Fruit fly (Drosophila melanogaster) Kc167 (cell line): ENCODE measurements around the gene Prosbeta6.

Experiments used
- Myc ChIP-seq: fragments of >200 bp; optimal IDR thresholded peaks from 2 replicates; lab custom pipeline; 2017; ENCODE audit warnings: missing external identifiers
- Sin3A ChIP-seq: fragments of >200 bp; optimal IDR thresholded peaks from 2 replicates; lab custom pipeline; 2018; ENCODE audit warnings: missing external identifiers
- h ChIP-seq: fragments of >200 bp; optimal IDR thresholded peaks from 3 replicates; lab custom pipeline; 2018; ENCODE audit warnings: missing external identifiers
- insv ChIP-seq: fragments of >200 bp; optimal IDR thresholded peaks from 3 replicates; lab custom pipeline; 2018; ENCODE audit warnings: missing external identifiers
- psq ChIP-seq: fragments of >200 bp; optimal IDR thresholded peaks from 2 replicates; lab custom pipeline; 2017; ENCODE audit warnings: missing external identifiers
- ttk ChIP-seq: sonication (Bioruptor generic); optimal IDR thresholded peaks from 2 replicates; lab custom pipeline; 2017; ENCODE audit warnings: missing external identifiers

The Prosbeta6 gene

DNA sequence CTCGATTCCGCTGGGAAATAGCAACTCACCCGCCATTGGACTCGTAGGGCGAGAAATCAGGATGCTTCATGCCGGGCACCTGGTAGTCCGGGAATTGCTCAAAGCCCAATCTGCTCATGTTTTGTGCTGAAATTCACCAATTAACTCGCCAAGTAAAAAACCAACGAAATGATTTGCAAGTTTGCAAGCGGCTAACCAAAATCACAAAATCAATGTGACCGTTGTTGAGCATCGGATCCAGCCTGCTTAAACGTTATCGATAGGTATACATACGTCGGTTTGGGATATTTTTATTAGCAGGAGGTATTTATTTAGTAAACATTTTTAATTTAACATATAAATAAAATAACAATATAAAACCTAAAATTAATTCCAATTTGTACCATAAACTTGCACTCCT is at the start of gene Prosbeta6:
Gene Prosbeta6 (minus strand): TSS at position 218 of the 400 bp plus-strand sequence.
- TF ChIP-seq Myc (lab: Kevin White, UChicago) (no peak), Sin3A (lab: Kevin White, UChicago) (no peak), insv (lab: Kevin White, UChicago) (no peak), h (lab: Kevin White, UChicago) (no peak), ttk (lab: Kevin White, UChicago) (no peak), psq (lab: Kevin White, UChicago) (no peak)

- TF ChIP-seq ttk (lab: Kevin White, UChicago) (no peak), Myc (lab: Kevin White, UChicago) (no peak), h (lab: Kevin White, UChicago) (no peak), Sin3A (lab: Kevin White, UChicago) (no peak), psq (lab: Kevin White, UChicago) (no peak), insv (lab: Kevin White, UChicago) (no peak)
Measured at dm6 chr3L:16659099-16659498, 48.9 kb upstream of the Prosbeta6 start.

dm6 chr3L:16657014-16657413 is 46.8 kb upstream of the Prosbeta6 start:
- TF ChIP-seq insv (lab: Kevin White, UChicago), result no peak
- no peak for TF ChIP-seq h (lab: Kevin White, UChicago)
- no peak for TF ChIP-seq psq (lab: Kevin White, UChicago)

DNA sequence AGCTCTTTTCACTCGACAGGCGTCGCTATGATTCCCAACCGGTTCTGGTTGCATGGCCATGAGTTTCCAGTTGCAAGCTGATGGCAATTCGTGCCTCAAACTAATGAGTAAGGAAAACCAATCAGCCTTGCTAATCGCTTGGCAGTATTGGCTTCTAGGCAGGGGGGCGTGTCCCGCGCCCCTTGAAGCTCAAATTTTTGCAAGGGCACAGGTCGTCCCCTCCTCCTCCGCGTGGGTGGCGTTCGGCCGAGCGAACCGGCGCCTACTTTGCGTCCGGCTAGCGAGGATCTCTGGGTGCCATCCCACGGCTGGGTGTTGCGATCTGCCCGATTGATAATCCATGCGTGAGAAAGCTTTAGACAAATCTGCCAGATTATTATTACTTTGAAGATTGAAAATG is 43.5 kb upstream of the Prosbeta6 start:
- TF ChIP-seq Sin3A (lab: Kevin White, UChicago) (no peak), ttk (lab: Kevin White, UChicago) (no peak), psq (lab: Kevin White, UChicago) (no peak), insv (lab: Kevin White, UChicago) (no peak), h (lab: Kevin White, UChicago) (no peak), Myc (lab: Kevin White, UChicago) (no peak)

dm6 chr3L:16652531-16652930 is 42.3 kb upstream of the Prosbeta6 start:
- TF ChIP-seq insv (lab: Kevin White, UChicago) (no peak), Sin3A (lab: Kevin White, UChicago) (no peak), ttk (lab: Kevin White, UChicago) (no peak), Myc (lab: Kevin White, UChicago) (no peak), h (lab: Kevin White, UChicago) (no peak), psq (lab: Kevin White, UChicago) (no peak)

DNA sequence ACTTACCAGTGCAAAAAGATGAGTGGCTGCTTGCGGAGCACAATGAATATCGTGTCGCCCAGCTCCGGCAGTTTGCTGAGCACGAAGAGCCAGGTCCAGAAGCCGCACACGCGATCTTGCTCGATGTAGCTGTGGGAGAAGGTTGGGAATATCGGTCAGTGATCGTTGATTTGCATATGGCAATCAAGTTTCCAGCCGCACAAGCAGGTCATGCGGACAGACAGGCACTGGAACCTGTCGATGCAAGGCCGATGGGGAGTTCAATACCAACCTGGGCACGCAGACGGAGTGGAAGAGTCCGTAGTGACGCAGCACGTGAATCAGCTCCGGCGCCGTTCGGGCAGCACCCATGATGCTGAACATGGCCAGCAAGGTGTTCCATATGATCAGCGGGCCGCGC is 40.9 kb upstream of the Prosbeta6 start:
- TF ChIP-seq Myc (lab: Kevin White, UChicago), result no peak
- no peak for TF ChIP-seq psq (lab: Kevin White, UChicago)
- TF ChIP-seq Sin3A (lab: Kevin White, UChicago), result no peak
- TF ChIP-seq ttk (lab: Kevin White, UChicago), result no peak
- TF ChIP-seq insv (lab: Kevin White, UChicago), result no peak
- TF ChIP-seq h (lab: Kevin White, UChicago), result no peak

- TF ChIP-seq Myc (lab: Kevin White, UChicago) (no peak), psq (lab: Kevin White, UChicago) (no peak), Sin3A (lab: Kevin White, UChicago) (no peak), h (lab: Kevin White, UChicago) (no peak), insv (lab: Kevin White, UChicago) (no peak), ttk (lab: Kevin White, UChicago) (no peak)
Measured at dm6 chr3L:16650078-16650477, 39.9 kb upstream of the Prosbeta6 start.

DNA sequence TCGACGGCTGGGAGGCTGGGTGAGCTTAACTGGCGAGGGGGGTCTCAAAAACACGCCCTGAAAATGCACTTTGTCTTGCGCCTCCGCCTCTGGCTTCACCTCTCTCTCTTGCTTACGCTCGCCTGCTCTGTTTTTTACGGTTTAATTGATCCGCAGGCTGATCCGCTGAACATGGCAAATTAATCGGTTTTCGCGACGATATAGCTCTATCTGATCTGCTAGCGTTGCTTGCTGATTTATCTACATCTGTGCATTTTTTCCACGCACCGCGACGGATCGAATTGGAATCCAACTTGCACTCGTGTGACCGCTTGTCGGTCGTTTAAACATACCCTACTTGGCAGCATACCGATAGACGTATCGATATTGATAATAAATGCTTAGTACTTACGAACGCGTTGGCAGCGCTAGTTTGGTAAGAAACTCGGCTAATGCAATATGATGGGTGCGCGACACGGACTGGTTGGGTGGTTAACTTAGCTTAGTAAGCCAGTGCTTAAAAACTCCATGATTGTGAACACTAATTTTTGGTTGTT is 37.4 kb upstream of the Prosbeta6 start, which contains the start of gene Abl:
Gene Abl (minus strand): TSS at position 305 of the 536 bp plus-strand sequence.
- TF ChIP-seq insv (lab: Kevin White, UChicago) (no peak), psq (lab: Kevin White, UChicago) (no peak), h (lab: Kevin White, UChicago) (no peak), ttk (lab: Kevin White, UChicago) (no peak), Myc (lab: Kevin White, UChicago) (no peak), Sin3A (lab: Kevin White, UChicago) (no peak)

DNA sequence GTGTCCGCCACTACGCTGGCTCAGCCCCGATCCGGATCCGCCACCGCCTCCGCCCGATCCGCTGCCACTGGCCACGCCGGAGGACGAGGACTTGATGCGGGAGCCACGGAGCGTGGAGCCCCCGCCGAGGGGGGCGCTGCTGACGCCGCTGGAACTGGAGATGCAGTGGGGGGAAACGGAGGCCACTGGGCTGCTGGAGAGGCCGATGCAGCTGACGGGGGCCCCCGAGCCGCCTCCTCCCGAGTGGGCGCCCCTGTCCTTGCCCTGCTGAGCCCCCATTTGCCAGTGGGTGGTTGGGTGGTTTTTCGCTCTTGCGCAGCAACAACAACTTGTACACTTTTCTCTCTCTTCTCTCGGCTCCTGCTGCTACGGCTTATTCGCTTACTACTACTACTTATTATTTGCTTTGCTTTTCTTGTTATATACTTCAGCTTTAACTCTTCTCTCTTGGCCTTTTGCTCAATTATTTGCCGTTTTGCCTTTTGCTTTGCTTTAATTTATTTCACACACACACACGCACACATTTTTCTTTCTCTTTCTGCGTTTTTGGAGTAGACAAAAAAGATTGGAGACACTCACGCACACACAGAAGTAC is 36.7 kb upstream of the Prosbeta6 start:
- TF ChIP-seq Sin3A (lab: Kevin White, UChicago) (no peak), ttk (lab: Kevin White, UChicago) (peak; percentile 73), psq (lab: Kevin White, UChicago) (no peak), h (lab: Kevin White, UChicago) (no peak), insv (lab: Kevin White, UChicago) (no peak), Myc (lab: Kevin White, UChicago) (no peak)

DNA sequence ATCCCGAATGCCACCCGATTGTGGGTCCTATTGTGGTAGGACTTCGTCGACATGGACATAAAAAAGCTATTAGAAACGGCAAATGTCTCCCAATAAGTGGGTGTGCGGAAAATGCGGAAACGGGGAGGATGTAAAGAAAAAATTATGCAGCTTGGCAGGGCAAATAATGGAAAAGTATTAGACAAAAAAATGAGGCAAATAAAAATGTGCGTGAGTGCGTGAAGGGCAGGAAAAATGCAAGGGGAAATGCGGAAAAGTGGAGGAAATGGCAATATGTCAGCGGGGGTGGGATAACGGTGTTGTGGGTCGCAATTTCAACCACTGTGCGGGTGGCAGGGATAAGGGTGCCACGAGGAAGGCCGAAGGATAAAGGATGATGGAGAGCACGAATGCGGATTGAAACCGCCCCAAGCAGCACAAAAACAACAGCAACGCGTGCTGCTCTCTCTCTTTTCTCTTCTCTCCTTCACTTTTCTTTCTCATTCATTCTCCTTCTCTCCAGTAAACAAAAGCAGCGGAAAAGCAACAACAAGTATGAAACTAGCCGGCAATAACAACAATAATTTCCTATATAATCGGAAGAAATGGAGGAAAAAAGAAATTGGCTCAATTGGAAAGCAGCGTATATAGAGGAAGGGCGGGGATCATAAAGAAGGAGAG is 35.2 kb upstream of the Prosbeta6 start:
- no peak for TF ChIP-seq ttk (lab: Kevin White, UChicago)
- TF ChIP-seq h (lab: Kevin White, UChicago), result no peak
- TF ChIP-seq insv (lab: Kevin White, UChicago), result no peak
- no peak for TF ChIP-seq Sin3A (lab: Kevin White, UChicago)
- no peak for TF ChIP-seq Myc (lab: Kevin White, UChicago)

DNA sequence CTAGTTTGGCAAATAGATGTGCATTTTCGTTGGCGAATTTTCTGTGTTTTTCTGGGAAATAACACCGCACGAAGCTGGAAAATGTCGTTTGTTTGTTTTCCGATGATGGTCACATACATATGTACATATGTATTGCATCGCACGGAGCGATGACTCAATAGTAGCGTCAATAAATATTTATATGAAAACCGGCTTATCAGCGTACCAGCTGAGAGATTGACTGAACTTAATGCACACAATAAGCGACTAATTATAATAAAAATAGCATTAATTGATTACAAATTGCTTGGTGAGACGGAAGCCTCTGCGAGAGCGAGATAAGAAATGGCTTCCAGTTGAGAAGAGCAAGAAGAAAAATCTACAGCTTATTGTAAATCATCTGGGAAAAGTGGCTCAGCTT is 34.3 kb upstream of the Prosbeta6 start:
- TF ChIP-seq Sin3A (lab: Kevin White, UChicago) (no peak), psq (lab: Kevin White, UChicago) (no peak), Myc (lab: Kevin White, UChicago) (no peak), ttk (lab: Kevin White, UChicago) (no peak), insv (lab: Kevin White, UChicago) (no peak), h (lab: Kevin White, UChicago) (no peak)
